Fruit fly (Drosophila melanogaster) whole organism, wandering third instar larva: Measurements from ENCODE around the gene Ir68a.

Experiments used
- Jra ChIP-seq: sonication (Bioruptor generic); optimal IDR thresholded peaks from 2 replicates; lab custom pipeline; 2016; ENCODE audit warnings: missing biosample characterization, missing genetic modification characterization
- psq ChIP-seq: fragments of 200-800 bp; sonication (Bioruptor generic); optimal IDR thresholded peaks from 3 replicates; lab custom pipeline; 2017; ENCODE audit warnings: missing biosample characterization, mild to moderate bottlenecking, missing genetic modification characterization, moderate library complexity
- tai ChIP-seq: sonication (Bioruptor generic); optimal IDR thresholded peaks from 2 replicates; lab custom pipeline; 2016; ENCODE audit warnings: missing biosample characterization, missing genetic modification characterization
- woc ChIP-seq: sonication (Bioruptor generic); optimal IDR thresholded peaks from 2 replicates; lab custom pipeline; 2016; ENCODE audit warnings: missing biosample characterization, mild to moderate bottlenecking, missing genetic modification characterization

DNA sequence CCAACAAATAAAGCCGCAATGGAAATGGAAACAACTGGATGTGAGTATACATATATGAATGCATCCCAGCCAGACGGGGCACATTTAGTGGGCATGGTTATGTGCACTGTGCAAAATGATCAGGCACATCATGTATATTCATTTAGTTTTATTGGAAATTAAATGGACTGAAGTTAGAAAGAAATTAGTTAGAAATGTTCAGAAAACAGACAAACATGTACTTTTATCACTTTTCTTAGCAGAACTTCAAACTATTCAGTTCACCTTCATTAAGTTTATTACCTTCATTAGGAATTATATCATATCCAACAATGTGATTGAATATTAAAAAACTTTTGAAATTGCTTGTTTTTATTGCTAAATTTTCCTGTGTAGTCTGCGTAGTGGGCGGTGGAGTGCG, 49.2 kb downstream of the Ir68a start:
- TF ChIP-seq psq (GFP tag; lab: Kevin White, UChicago) = no peak
- TF ChIP-seq Jra (GFP tag; lab: Kevin White, UChicago) = no peak
- no peak for TF ChIP-seq tai (GFP tag; lab: Kevin White, UChicago)
- no peak for TF ChIP-seq woc (GFP tag; lab: Kevin White, UChicago)
